Fruit fly (Drosophila melanogaster): ENCODE results near the gene CG7110.

Gene CG7110

dm6 chr2L:13387255-13387654, 11.5 kb upstream of the CG7110 start, which contains the start of the genes Ing5 and CG7099 (continued):
- TF ChIP-seq Abd-B (GFP tag; optimal IDR thresholded peaks at IDR 0.05) (no peak), Mio (GFP tag; optimal IDR thresholded peaks at IDR 0.05) (peak; percentile 62)

DNA sequence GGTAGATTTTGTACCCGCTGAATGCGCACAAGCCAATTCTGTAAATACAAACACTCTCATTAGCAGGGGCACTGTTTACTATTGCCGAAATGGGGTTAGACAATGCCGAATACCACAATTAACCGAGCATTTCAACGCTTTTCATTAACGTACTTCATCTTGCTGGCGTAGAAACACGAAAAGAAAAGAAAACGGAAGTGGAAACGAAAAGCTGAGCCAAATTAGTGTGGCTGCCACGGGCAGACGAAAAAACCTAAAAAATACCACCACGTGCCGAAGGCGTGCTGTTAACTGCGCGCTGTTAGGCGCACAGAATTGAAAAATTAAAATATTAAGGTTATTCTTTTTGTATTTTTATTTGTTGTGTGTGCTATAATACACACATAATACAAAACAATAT, 3.9 kb upstream of the CG7110 start, which contains the start of gene RpL24:
Gene RpL24, minus strand, starts transcription at position 229 of the 400 bp plus-strand sequence.
- TF ChIP-seq Myc (optimal IDR thresholded peaks at IDR 0.05) (peak; percentile 77), Jra (GFP tag; optimal IDR thresholded peaks at IDR 0.05) (no peak), ey (GFP tag; optimal IDR thresholded peaks at IDR 0.05) (peak; percentile 69), Vsx2 (GFP tag; optimal IDR thresholded peaks at IDR 0.05; ENCODE audit: partially characterized antibody) (no peak), woc (GFP tag; optimal IDR thresholded peaks at IDR 0.05) (peak; percentile 53), CG9705 (GFP tag; optimal IDR thresholded peaks at IDR 0.05) (peak; percentile 93), Hnf4 (GFP tag; optimal IDR thresholded peaks at IDR 0.05) (no peak), Dfd (GFP tag; optimal IDR thresholded peaks at IDR 0.05) (no peak), jim (GFP tag; optimal IDR thresholded peaks at IDR 0.05) (no peak), HLH106 (tag; optimal IDR thresholded peaks at IDR 0.05) (peak; percentile 76), Mio (GFP tag; optimal IDR thresholded peaks at IDR 0.05) (peak; percentile 75), CrebA (GFP tag; optimal IDR thresholded peaks at IDR 0.05; ENCODE audit: borderline replicate concordance) (no peak), pan (optimal IDR thresholded peaks at IDR 0.05) (no peak), sage (GFP tag; optimal IDR thresholded peaks at IDR 0.05) (peak; percentile 87), Hr78 (GFP tag; optimal IDR thresholded peaks at IDR 0.05) (no peak), usp (GFP tag; optimal IDR thresholded peaks at IDR 0.05) (no peak), Abd-B (GFP tag; optimal IDR thresholded peaks at IDR 0.05) (no peak), CG32264 (GFP tag; optimal IDR thresholded peaks at IDR 0.05) (peak; percentile 63), OdsH (GFP tag; optimal IDR thresholded peaks at IDR 0.05) (peak; percentile 87), Rel (GFP tag; optimal IDR thresholded peaks at IDR 0.05) (peak; percentile 61), Rel (tag; optimal IDR thresholded peaks at IDR 0.05) (peak; percentile 69), GATAd (GFP tag; optimal IDR thresholded peaks at IDR 0.05) (no peak), foxo (GFP tag; optimal IDR thresholded peaks at IDR 0.05) (peak; percentile 53 to 82), lola (GFP tag; optimal IDR thresholded peaks at IDR 0.05) (no peak), dsf (GFP tag; optimal IDR thresholded peaks at IDR 0.05; ENCODE audit: borderline replicate concordance) (peak; percentile 27), N (GFP tag; optimal IDR thresholded peaks at IDR 0.05) (no peak), rgr (GFP tag; optimal IDR thresholded peaks at IDR 0.05) (peak; percentile 96), Sp1 (GFP tag; optimal IDR thresholded peaks at IDR 0.05) (peak; percentile 91), brk (GFP tag; optimal IDR thresholded peaks at IDR 0.05) (no peak), br (GFP tag; optimal IDR thresholded peaks at IDR 0.05) (peak; percentile 90), sv (GFP tag; optimal IDR thresholded peaks at IDR 0.05) (peak; percentile 89), psq (GFP tag; optimal IDR thresholded peaks at IDR 0.05) (peak; percentile 74), h (GFP tag; optimal IDR thresholded peaks at IDR 0.05) (peak; percentile 91), dmrt93B (GFP tag; optimal IDR thresholded peaks at IDR 0.05) (peak; percentile 87), Hr83 (GFP tag; optimal IDR thresholded peaks at IDR 0.05; ENCODE audit: poor library complexity, severe bottlenecking) (peak; percentile 92), fru (GFP tag; optimal IDR thresholded peaks at IDR 0.05) (peak; percentile 83), tai (GFP tag; optimal IDR thresholded peaks at IDR 0.05) (no peak), Dif (GFP tag; optimal IDR thresholded peaks at IDR 0.05; ENCODE audit: partially characterized antibody) (no peak), dl (GFP tag; optimal IDR thresholded peaks at IDR 0.05; ENCODE audit: insufficient read depth in 1 of 2, partially characterized antibody in 2 of 2) (no peak)

dm6 chr2L:13396084-13396483, 2.7 kb upstream of the CG7110 start, which contains the start of gene CG16957:
Gene CG16957, minus strand, starts transcription at chr2L:13396184.
- no peak for TF ChIP-seq Hnf4 (GFP tag; optimal IDR thresholded peaks at IDR 0.05)

Data from whole organism, wandering third instar larva.